Worm (Caenorhabditis elegans): ENCODE data around the gene rab-30.

DNA sequence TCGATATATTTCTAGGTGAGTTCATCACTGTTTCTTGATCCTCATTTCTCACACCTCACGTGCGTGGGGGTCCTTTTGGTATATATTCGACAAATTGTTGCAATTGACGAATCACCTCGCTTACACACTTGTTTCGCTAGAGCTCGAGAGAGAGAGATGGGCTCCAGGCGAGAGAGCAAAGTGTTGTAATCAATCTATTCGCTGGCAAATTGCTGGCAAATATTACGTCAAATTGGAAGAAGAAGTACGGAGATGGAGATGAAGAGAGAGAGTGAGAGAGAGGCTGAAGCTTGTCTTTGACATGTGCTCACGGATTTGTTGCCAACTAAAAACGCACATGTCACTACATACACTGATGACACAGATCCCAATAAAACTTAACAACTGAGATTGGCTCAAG is 34.5 kb upstream of the rab-30 start:
- TF ChIP-seq tab-1 (GFP tag; IDR thresholded peaks at IDR 0.05) (no peak), T22C8.4 (GFP tag; IDR thresholded peaks at IDR 0.05) (no peak), klf-2 (GFP tag; conservative IDR thresholded peaks at IDR 0.05) (no peak), ztf-29 (GFP tag; IDR thresholded peaks at IDR 0.05) (no peak), med-1 (GFP tag; optimal IDR thresholded peaks at IDR 0.05; ENCODE audit: insufficient read depth) (no peak)

Measured in whole organism, midembryonic.